Worm (Caenorhabditis elegans) whole organism, L2 larva: Measurements from ENCODE around the gene cutl-18.

Experiments
- C34F6.9 ChIP-seq: fragments of 150-350 bp; optimal IDR thresholded peaks from 2 replicates; lab custom pipeline; 2014; ENCODE audit warnings: missing biosample characterization, missing genetic modification characterization
- F13H6.1 ChIP-seq: sonication (generic microtip); optimal IDR thresholded peaks from 2 replicates; lab custom pipeline; 2016; ENCODE audit warnings: missing genetic modification characterization, missing compliant biosample characterization
- R02D3.7 ChIP-seq: fragments of 150-350 bp; optimal IDR thresholded peaks from 2 replicates; lab custom pipeline; 2014; ENCODE audit warnings: missing biosample characterization, missing genetic modification characterization
- Y55F3AM.14 ChIP-seq: fragments of 200-800 bp; sonication (Bioruptor generic); optimal IDR thresholded peaks from 2 replicates; lab custom pipeline; 2018; ENCODE audit warnings: mild to moderate bottlenecking, missing genetic modification characterization, missing compliant biosample characterization
- alr-1 ChIP-seq: fragments of 150-350 bp; optimal IDR thresholded peaks from 2 replicates; lab custom pipeline; 2014; ENCODE audit warnings: missing biosample characterization, missing genetic modification characterization
- aly-2 ChIP-seq: fragments of 150-350 bp; optimal IDR thresholded peaks from 2 replicates; lab custom pipeline; 2014; ENCODE audit warnings: missing biosample characterization, missing genetic modification characterization
- ama-1 ChIP-seq: fragments of 150-350 bp; optimal IDR thresholded peaks from 2 replicates; lab custom pipeline; 2018; ENCODE audit warnings: inconsistent platforms
- blmp-1 ChIP-seq: sonication (generic microtip); optimal IDR thresholded peaks from 2 replicates; lab custom pipeline; 2017; ENCODE audit warnings: missing genetic modification characterization, mild to moderate bottlenecking, missing compliant biosample characterization, antibody characterized with exemption, moderate library complexity; ENCODE audit not compliant: insufficient read depth
- ceh-16 ChIP-seq: fragments of 150-350 bp; optimal IDR thresholded peaks from 2 replicates; lab custom pipeline; 2014; ENCODE audit warnings: missing biosample characterization, missing genetic modification characterization
- ceh-82 ChIP-seq: fragments of 150-350 bp; optimal IDR thresholded peaks from 2 replicates; lab custom pipeline; 2014; ENCODE audit warnings: missing biosample characterization, missing genetic modification characterization
- egl-27 ChIP-seq: sonication (generic microtip); optimal IDR thresholded peaks from 3 replicates; lab custom pipeline; 2017; ENCODE audit warnings: missing biosample characterization, missing genetic modification reagents, missing genetic modification characterization
- elt-3 ChIP-seq: sonication (generic microtip); optimal IDR thresholded peaks from 2 replicates; lab custom pipeline; 2017; ENCODE audit warnings: missing biosample characterization, missing genetic modification characterization
- fos-1 ChIP-seq: fragments of 150-350 bp; optimal IDR thresholded peaks from 2 replicates; lab custom pipeline; 2014; ENCODE audit warnings: missing biosample characterization, missing genetic modification characterization
- gmeb-1 ChIP-seq: fragments of 150-350 bp; optimal IDR thresholded peaks from 2 replicates; lab custom pipeline; 2014; ENCODE audit warnings: missing biosample characterization, missing genetic modification characterization
- lin-13 ChIP-seq: fragments of 150-350 bp; optimal IDR thresholded peaks from 2 replicates; lab custom pipeline; 2014; ENCODE audit warnings: missing biosample characterization, missing genetic modification reagents, missing genetic modification characterization
- lsy-2 ChIP-seq, 2 experiments: fragments of 150-350 bp in 1 of 2; sonication (generic microtip) in 1 of 2; optimal IDR thresholded peaks; 2 replicates each; lab custom pipeline; 2014 to 2017; ENCODE audit warnings: missing biosample characterization in 2 of 2, missing genetic modification characterization in 2 of 2
- mab-5 ChIP-seq: fragments of 150-350 bp; optimal IDR thresholded peaks from 2 replicates; lab custom pipeline; 2014; ENCODE audit warnings: missing biosample characterization, missing genetic modification characterization
- mbf-1 ChIP-seq: sonication (generic microtip); optimal IDR thresholded peaks from 2 replicates; lab custom pipeline; 2017; ENCODE audit warnings: missing biosample characterization, missing genetic modification characterization
- mdl-1 ChIP-seq, 2 experiments: fragments of 150-350 bp in 1 of 2; sonication (generic microtip) in 1 of 2; optimal IDR thresholded peaks; 2 replicates each; lab custom pipeline; 2017; ENCODE audit warnings: missing biosample characterization in 2 of 2, missing genetic modification characterization in 2 of 2
- nhr-10 ChIP-seq: sonication (generic microtip); optimal IDR thresholded peaks from 2 replicates; lab custom pipeline; 2017; ENCODE audit warnings: missing biosample characterization, missing genetic modification characterization
- nhr-12 ChIP-seq: fragments of 150-350 bp; optimal IDR thresholded peaks from 2 replicates; lab custom pipeline; 2014; ENCODE audit warnings: missing biosample characterization, missing genetic modification characterization
- nhr-129 ChIP-seq: fragments of 150-350 bp; optimal IDR thresholded peaks from 2 replicates; lab custom pipeline; 2014; ENCODE audit warnings: missing biosample characterization, missing genetic modification characterization
- nhr-21 ChIP-seq: fragments of 150-350 bp; optimal IDR thresholded peaks from 2 replicates; lab custom pipeline; 2014; ENCODE audit warnings: missing biosample characterization, missing genetic modification characterization
- nhr-23 ChIP-seq: fragments of 150-350 bp; optimal IDR thresholded peaks from 2 replicates; lab custom pipeline; 2014; ENCODE audit warnings: missing biosample characterization, missing genetic modification reagents, missing genetic modification characterization
- nhr-25 ChIP-seq: fragments of 150-350 bp; sonication (generic microtip); optimal IDR thresholded peaks from 3 replicates; lab custom pipeline; 2014; ENCODE audit warnings: missing biosample characterization, missing genetic modification characterization
- nhr-6 ChIP-seq: fragments of 150-350 bp; optimal IDR thresholded peaks from 2 replicates; lab custom pipeline; 2014; ENCODE audit warnings: missing biosample characterization, missing genetic modification characterization
- nhr-77 ChIP-seq: fragments of 150-350 bp; optimal IDR thresholded peaks from 2 replicates; lab custom pipeline; 2014; ENCODE audit warnings: missing biosample characterization, missing genetic modification characterization
- peb-1 ChIP-seq: fragments of 150-350 bp; optimal IDR thresholded peaks from 2 replicates; lab custom pipeline; 2014; ENCODE audit warnings: missing biosample characterization, missing genetic modification characterization
- skn-1 ChIP-seq: sonication (generic microtip); optimal IDR thresholded peaks from 2 replicates; lab custom pipeline; 2017; ENCODE audit warnings: missing biosample characterization, missing genetic modification characterization
- sma-3 ChIP-seq: sonication (generic microtip); optimal IDR thresholded peaks from 2 replicates; lab custom pipeline; 2016; ENCODE audit warnings: missing genetic modification reagents, missing genetic modification characterization, missing compliant biosample characterization
- sma-9 ChIP-seq, 2 experiments: fragments of 150-350 bp in 1 of 2; sonication (generic microtip) in 1 of 2; optimal IDR thresholded peaks; 2 replicates each; lab custom pipeline; 2014 to 2016; ENCODE audit warnings: missing genetic modification characterization in 2 of 2, mild to moderate bottlenecking in 1 of 2, missing biosample characterization in 1 of 2, missing compliant biosample characterization in 1 of 2, missing genetic modification reagents in 1 of 2, moderate library complexity in 1 of 2
- snpc-4 ChIP-seq: fragments of 150-350 bp; optimal IDR thresholded peaks from 2 replicates; lab custom pipeline; 2014; ENCODE audit warnings: missing biosample characterization, missing genetic modification characterization
- unc-55 ChIP-seq: fragments of 150-350 bp; sonication (generic microtip); optimal IDR thresholded peaks from 3 replicates; lab custom pipeline; 2014; ENCODE audit warnings: missing biosample characterization, missing genetic modification reagents, missing genetic modification characterization
- unc-62 ChIP-seq: fragments of 150-350 bp; optimal IDR thresholded peaks from 2 replicates; lab custom pipeline; 2014; ENCODE audit warnings: missing biosample characterization, missing genetic modification reagents, missing genetic modification characterization
- zag-1 ChIP-seq: fragments of 150-350 bp; optimal IDR thresholded peaks from 2 replicates; lab custom pipeline; 2014; ENCODE audit warnings: missing biosample characterization, missing genetic modification characterization
- ztf-1 ChIP-seq: fragments of 200-800 bp; sonication (Bioruptor generic); conservative IDR thresholded peaks from 2 replicates; pipeline ENCODE4 v1.3.6; 2022; ENCODE audit warnings: missing genetic modification characterization, missing compliant biosample characterization
- ztf-11 ChIP-seq: sonication (generic microtip); optimal IDR thresholded peaks from 2 replicates; lab custom pipeline; 2017; ENCODE audit warnings: missing biosample characterization, missing genetic modification characterization
- ztf-4 ChIP-seq: fragments of 150-350 bp; optimal IDR thresholded peaks from 2 replicates; lab custom pipeline; 2014; ENCODE audit warnings: missing biosample characterization, missing genetic modification characterization

Gene cutl-18

DNA sequence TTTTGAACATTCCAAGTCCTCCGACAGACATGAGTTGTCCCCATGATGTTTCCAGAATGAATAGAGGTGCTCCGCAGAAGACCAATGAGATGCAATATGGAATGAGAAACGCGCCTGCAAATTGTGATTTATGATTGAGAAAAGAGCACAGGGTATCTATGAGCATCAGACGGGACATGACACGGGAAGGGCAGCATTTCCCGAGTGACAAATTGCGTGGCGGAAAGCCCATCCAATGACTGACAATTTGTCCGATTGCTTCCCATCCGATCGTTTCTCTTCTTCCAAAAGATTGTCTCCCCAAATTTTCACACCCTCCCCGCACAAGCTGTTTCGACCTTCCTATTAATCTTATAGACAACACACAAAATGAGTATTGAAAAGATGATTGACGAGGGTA, 8.9 kb downstream of the cutl-18 start:
- TF ChIP-seq Y55F3AM.14 (GFP tag; lab: Kevin White, UChicago) (no peak), ztf-11 (tag; lab: Kevin White, UChicago) (no peak), ama-1 (lab: Kevin White, UChicago) (no peak), nhr-21 (no peak), ceh-82 (no peak), unc-62 (GFP tag; lab: Kevin White, UChicago) (no peak), F13H6.1 (peak; percentile 55), mab-5 (peak; percentile 65), elt-3 (tag; lab: Kevin White, UChicago) (no peak), R02D3.7 (tag; lab: Kevin White, UChicago) (no peak), ceh-16 (tag; lab: Kevin White, UChicago) (no peak), nhr-23 (no peak), unc-55 (GFP tag; lab: Kevin White, UChicago) (no peak), ztf-1 (GFP tag; lab: Robert Waterston, UW) (no peak), nhr-10 (tag; lab: Kevin White, UChicago) (no peak), gmeb-1 (tag; lab: Kevin White, UChicago) (no peak), lin-13 (GFP tag; lab: Kevin White, UChicago) (no peak), fos-1 (tag; lab: Kevin White, UChicago) (no peak), aly-2 (tag; lab: Kevin White, UChicago) (no peak), nhr-12 (tag; lab: Kevin White, UChicago) (no peak), nhr-77 (tag; lab: Kevin White, UChicago) (no peak), nhr-25 (no peak), C34F6.9 (tag; lab: Kevin White, UChicago) (peak; percentile 1), ztf-4 (tag; lab: Kevin White, UChicago) (no peak), sma-3 (GFP tag; lab: Kevin White, UChicago) (no peak), mdl-1 (tag; optimal IDR thresholded peaks at IDR 0.05; lab: Kevin White, UChicago) (no peak), mbf-1 (tag; lab: Kevin White, UChicago) (no peak), lsy-2 (tag; optimal IDR thresholded peaks at IDR 0.05; lab: Kevin White, UChicago) (no peak), skn-1 (tag; lab: Kevin White, UChicago) (no peak), snpc-4 (tag; lab: Kevin White, UChicago) (no peak), nhr-129 (tag; lab: Kevin White, UChicago) (no peak), sma-9 (GFP tag; optimal IDR thresholded peaks at IDR 0.05; lab: Kevin White, UChicago) (peak; percentile 48), sma-9 (tag; optimal IDR thresholded peaks at IDR 0.05; lab: Kevin White, UChicago) (no peak), nhr-6 (tag; lab: Kevin White, UChicago) (no peak)

DNA sequence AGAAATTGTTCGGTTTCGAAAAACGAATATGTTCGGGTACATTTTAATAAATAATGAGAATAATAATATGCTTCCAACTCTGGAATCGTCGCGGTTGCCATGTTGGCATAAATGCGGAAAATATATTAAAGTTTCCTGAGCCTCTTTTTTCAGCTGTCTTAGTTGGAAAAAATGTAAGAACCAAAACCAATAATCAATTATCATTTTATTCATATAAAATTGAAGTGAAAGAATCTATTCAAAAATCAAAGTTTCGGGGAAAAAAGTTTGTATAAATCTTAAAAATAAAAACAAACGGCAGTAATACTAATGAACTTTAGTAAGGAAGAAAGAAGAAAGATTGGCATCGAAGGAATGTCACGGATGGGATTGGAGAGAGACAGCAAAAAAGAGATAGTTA, 11.8 kb downstream of the cutl-18 start, which contains the start of gene srh-45:
srh-45 (minus strand) TSS at position 101 of the 400 bp plus-strand sequence.
- TF ChIP-seq lsy-2 (tag; optimal IDR thresholded peaks at IDR 0.05; lab: Kevin White, UChicago) = no peak
- TF ChIP-seq ztf-1 (GFP tag; lab: Robert Waterston, UW) = no peak
- TF ChIP-seq elt-3 (tag; lab: Kevin White, UChicago) = no peak
- TF ChIP-seq peb-1 (tag; lab: Kevin White, UChicago) = no peak
- TF ChIP-seq ztf-4 (tag; lab: Kevin White, UChicago) = no peak
- TF ChIP-seq Y55F3AM.14 (GFP tag; lab: Kevin White, UChicago) = no peak
- TF ChIP-seq blmp-1 (tag; lab: Kevin White, UChicago) = no peak
- no peak for TF ChIP-seq alr-1 (tag; lab: Kevin White, UChicago)
- TF ChIP-seq sma-3 (GFP tag; lab: Kevin White, UChicago) = no peak
- TF ChIP-seq zag-1 (tag; lab: Kevin White, UChicago) = no peak
- no peak for TF ChIP-seq unc-62 (GFP tag; lab: Kevin White, UChicago)

DNA sequence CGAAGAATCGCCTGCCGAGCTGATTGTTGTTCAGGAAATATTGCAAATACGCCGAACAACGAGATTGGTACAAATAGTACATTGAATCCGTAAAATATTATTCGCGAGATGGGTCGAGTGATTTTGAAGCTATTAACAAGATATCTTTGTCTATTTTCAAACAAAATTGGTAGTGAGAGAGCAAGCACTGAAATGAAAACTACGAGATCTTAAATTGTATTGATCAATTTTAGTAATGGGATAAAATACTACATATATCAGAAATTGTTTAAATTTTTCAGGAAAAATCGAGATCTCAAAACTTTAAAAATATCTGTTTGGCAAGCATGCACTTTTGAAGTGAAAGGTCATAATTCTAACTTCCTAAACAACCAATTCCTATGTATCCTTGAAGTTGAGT, 12.5 kb downstream of the cutl-18 start:
- TF ChIP-seq nhr-77 (tag; lab: Kevin White, UChicago) (no peak), aly-2 (tag; lab: Kevin White, UChicago) (no peak), ceh-82 (no peak), snpc-4 (tag; lab: Kevin White, UChicago) (no peak), gmeb-1 (tag; lab: Kevin White, UChicago) (no peak), nhr-21 (no peak), egl-27 (tag; lab: Kevin White, UChicago) (no peak), lin-13 (GFP tag; lab: Kevin White, UChicago) (no peak), unc-62 (GFP tag; lab: Kevin White, UChicago) (no peak), mbf-1 (tag; lab: Kevin White, UChicago) (no peak)
